Worm (Caenorhabditis elegans) whole organism, L4/young adult: ENCODE data around the gene Y44A6D.6.

Experiments
- dao-5 ChIP-seq: sonication (generic microtip); optimal IDR thresholded peaks from 2 replicates; lab custom pipeline; 2016; ENCODE audit warnings: missing genotype, missing genetic modification characterization, moderate library complexity, missing compliant biosample characterization
- him-1 ChIP-seq: sonication (generic microtip); optimal IDR thresholded peaks from 2 replicates; lab custom pipeline; 2016; ENCODE audit warnings: missing genotype, missing genetic modification reagents, missing genetic modification characterization, missing compliant biosample characterization

DNA sequence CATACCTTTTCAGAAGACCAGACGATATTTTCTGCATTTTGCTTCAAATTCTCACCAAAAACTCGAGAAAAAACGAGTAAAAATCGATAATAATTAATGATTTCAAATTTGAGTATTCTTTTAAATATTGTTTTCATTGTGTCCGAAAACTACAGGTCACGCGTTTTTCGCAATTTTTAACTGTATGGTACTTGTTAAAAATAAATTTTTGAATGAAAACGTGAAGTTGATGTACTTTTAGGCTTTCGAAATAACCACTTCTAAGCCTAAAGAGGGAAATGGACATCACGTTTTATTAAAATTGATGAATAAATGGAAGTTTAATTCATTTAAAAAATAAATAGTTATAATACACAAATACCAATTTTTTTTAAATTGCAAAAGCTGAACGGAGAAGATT, 4.2 kb upstream of the Y44A6D.6 start, which contains the start of gene Y44A6D.5:
- TF ChIP-seq him-1 (tag; lab: Kevin White, UChicago) (no peak), dao-5 (tag; lab: Kevin White, UChicago) (no peak)
